Worm (Caenorhabditis elegans): ENCODE results near the gene col-103.
A peak's percentile ranks its signal among the peaks of the same experiment; 100 is the strongest.

col-103 gene

ce11 chrIV:796521-797073 lies 33.1 kb upstream of the col-103 start, which contains the start of the genes F56B3.11 and ech-5:
TSS of gene F56B3.11 (minus strand) at chrIV:796571.
TSS of gene ech-5 (plus strand) at chrIV:797023.
- TF ChIP-seq nhr-67 (tag; optimal IDR thresholded peaks at IDR 0.05) (no peak), nhr-23 (tag; optimal IDR thresholded peaks at IDR 0.05) (peak; percentile 73), nhr-76 (tag; optimal IDR thresholded peaks at IDR 0.05) (no peak), mdl-1 (tag; optimal IDR thresholded peaks at IDR 0.05) (no peak), nfya-1 (tag; optimal IDR thresholded peaks at IDR 0.05; ENCODE audit: insufficient read depth) (peak; percentile 28), tbx-2 (tag; optimal IDR thresholded peaks at IDR 0.05) (no peak), nhr-25 (tag; optimal IDR thresholded peaks at IDR 0.05) (no peak), pqm-1 (tag; optimal IDR thresholded peaks at IDR 0.05) (peak; percentile 20), ztf-11 (tag; optimal IDR thresholded peaks at IDR 0.05) (no peak), ceh-82 (tag; optimal IDR thresholded peaks at IDR 0.05) (no peak), nhr-28 (tag; optimal IDR thresholded peaks at IDR 0.05) (no peak), skn-1 (tag; optimal IDR thresholded peaks at IDR 0.05) (peak; percentile 61), lin-15B (tag; optimal IDR thresholded peaks at IDR 0.05) (peak; percentile 92), lsy-12 (tag; optimal IDR thresholded peaks at IDR 0.05) (peak; percentile 75), eor-1 (tag; optimal IDR thresholded peaks at IDR 0.05) (peak in 1 of 2 experiments; percentile 10), fkh-10 (GFP tag; optimal IDR thresholded peaks at IDR 0.05) (no peak), ceh-9 (tag; optimal IDR thresholded peaks at IDR 0.05) (no peak), elt-2 (tag; optimal IDR thresholded peaks at IDR 0.05) (peak; percentile 41), pha-4 (tag; optimal IDR thresholded peaks at IDR 0.05) (peak; percentile 74), jun-1 (tag; optimal IDR thresholded peaks at IDR 0.05) (no peak), snpc-4 (tag; optimal IDR thresholded peaks at IDR 0.05) (peak; percentile 2), elt-1 (tag; optimal IDR thresholded peaks at IDR 0.05) (peak; percentile 81), hmg-11 (tag; optimal IDR thresholded peaks at IDR 0.05) (peak; percentile 75)

ce11 chrIV:795383-795872 lies 31.9 kb upstream of the col-103 start, which contains the start of gene skr-18:
TSS of gene skr-18 (minus strand) at chrIV:795433.
- TF ChIP-seq nhr-23 (tag; optimal IDR thresholded peaks at IDR 0.05) (no peak), fkh-10 (GFP tag; optimal IDR thresholded peaks at IDR 0.05) (no peak), ceh-28 (tag; optimal IDR thresholded peaks at IDR 0.05) (no peak), elt-2 (tag; optimal IDR thresholded peaks at IDR 0.05) (no peak), ceh-16 (tag; optimal IDR thresholded peaks at IDR 0.05) (no peak), hmg-11 (tag; optimal IDR thresholded peaks at IDR 0.05) (no peak)

DNA sequence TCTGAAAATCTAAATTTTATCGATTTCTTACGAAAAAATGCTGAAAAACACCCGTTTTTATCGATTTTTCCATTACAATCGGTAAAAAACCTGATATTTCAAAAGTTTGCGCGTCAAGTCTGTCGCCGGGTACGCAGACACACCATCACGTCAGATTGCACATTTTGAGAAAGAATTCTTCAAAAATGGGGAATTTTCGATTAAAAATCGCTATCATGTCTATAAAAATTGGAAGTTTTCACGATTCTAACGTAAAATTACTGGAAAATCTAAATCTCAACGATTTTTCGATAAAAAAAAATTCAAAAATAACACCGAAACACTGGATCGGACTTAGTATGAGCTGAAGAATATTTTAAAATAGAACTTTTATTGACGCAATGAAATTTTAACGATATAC lies 30.8 kb upstream of the col-103 start, which contains the start of gene F56B3.4:
Gene F56B3.4 (minus strand): TSS at position 1 of the 400 bp plus-strand sequence.
- TF ChIP-seq elt-2 (tag; optimal IDR thresholded peaks at IDR 0.05) (no peak), ama-1 (optimal IDR thresholded peaks at IDR 0.05) (no peak), fos-1 (tag; optimal IDR thresholded peaks at IDR 0.05) (no peak), unc-62 (GFP tag; optimal IDR thresholded peaks at IDR 0.05) (no peak), lin-39 (tag; optimal IDR thresholded peaks at IDR 0.05) (no peak), nhr-67 (tag; optimal IDR thresholded peaks at IDR 0.05) (no peak), egl-5 (tag; optimal IDR thresholded peaks at IDR 0.05) (no peak), ZK546.5 (tag; optimal IDR thresholded peaks at IDR 0.05) (no peak), fkh-2 (tag; optimal IDR thresholded peaks at IDR 0.05) (no peak), ztf-11 (tag; optimal IDR thresholded peaks at IDR 0.05) (no peak), aly-2 (tag; optimal IDR thresholded peaks at IDR 0.05) (no peak), snpc-4 (tag; optimal IDR thresholded peaks at IDR 0.05) (no peak), mdl-1 (tag; optimal IDR thresholded peaks at IDR 0.05) (no peak), eor-1 (tag; optimal IDR thresholded peaks at IDR 0.05) (no peak), nfya-1 (tag; optimal IDR thresholded peaks at IDR 0.05; ENCODE audit: insufficient read depth) (no peak), jun-1 (tag; optimal IDR thresholded peaks at IDR 0.05) (no peak)

- TF ChIP-seq nhr-76 (tag; optimal IDR thresholded peaks at IDR 0.05) = no peak
- no peak for TF ChIP-seq sea-2 (GFP tag; optimal IDR thresholded peaks at IDR 0.05)
- TF ChIP-seq fos-1 (tag; optimal IDR thresholded peaks at IDR 0.05) = no peak
- no peak for TF ChIP-seq zag-1 (tag; optimal IDR thresholded peaks at IDR 0.05)
- no peak for TF ChIP-seq ZK546.5 (tag; optimal IDR thresholded peaks at IDR 0.05)
- no peak for TF ChIP-seq ztf-4 (tag; optimal IDR thresholded peaks at IDR 0.05)
- TF ChIP-seq fkh-2 (tag; optimal IDR thresholded peaks at IDR 0.05) = no peak
- TF ChIP-seq daf-12 (tag; optimal IDR thresholded peaks at IDR 0.05) = no peak
- no peak for TF ChIP-seq nhr-25 (tag; optimal IDR thresholded peaks at IDR 0.05)
- no peak for TF ChIP-seq snpc-4 (tag; optimal IDR thresholded peaks at IDR 0.05)
- no peak for TF ChIP-seq ama-1 (optimal IDR thresholded peaks at IDR 0.05)
- TF ChIP-seq nhr-23 (tag; optimal IDR thresholded peaks at IDR 0.05) = no peak
Observed at ce11 chrIV:787755-788154, 24.3 kb upstream of the col-103 start, which contains the start of gene F56B3.6. TSS of gene F56B3.6 (plus strand) at chrIV:788055.

Measured in whole organism, L3 larva.